Worm (Caenorhabditis elegans) whole organism, midembryonic: ENCODE data around the gene vha-12.
"Not testable (repeated sequence)": the region's sequence is repeated elsewhere in the genome, so short reads cannot be mapped to it uniquely, and the experiment has no call there.

Experiments
- T22C8.4 ChIP-seq: fragments of 200-800 bp; sonication (Bioruptor generic); IDR thresholded peaks from 2 replicates; pipeline ENCODE4 v1.3.6; 2022; ENCODE audit warnings: missing genetic modification characterization, missing compliant biosample characterization
- cog-1 ChIP-seq: sonication (generic microtip); optimal IDR thresholded peaks from 2 replicates; lab custom pipeline; 2016; ENCODE audit warnings: missing genetic modification characterization, missing compliant biosample characterization
- flt-1 ChIP-seq: fragments of 200-800 bp; sonication (Bioruptor generic); IDR thresholded peaks from 2 replicates; pipeline ENCODE4 v1.3.6; 2022; ENCODE audit warnings: missing genetic modification characterization, missing compliant biosample characterization
- klf-2 ChIP-seq: fragments of 200-800 bp; sonication (Bioruptor generic); conservative IDR thresholded peaks from 2 replicates; pipeline ENCODE4 v1.3.6; 2022; ENCODE audit warnings: missing genetic modification reagents, missing genetic modification characterization, missing compliant biosample characterization
- med-1 ChIP-seq: sonication (generic microtip); optimal IDR thresholded peaks from 2 replicates; lab custom pipeline; 2017; ENCODE audit warnings: missing genetic modification characterization, mild to moderate bottlenecking, missing compliant biosample characterization, antibody characterized with exemption, missing genetic modification reagents; ENCODE audit not compliant: insufficient read depth
- ref-1 ChIP-seq: fragments of 200-800 bp; sonication (Bioruptor generic); conservative IDR thresholded peaks from 2 replicates; pipeline ENCODE4 v1.3.6; 2022; ENCODE audit warnings: missing genetic modification reagents, missing genetic modification characterization, missing compliant biosample characterization
- tab-1 ChIP-seq: fragments of 200-800 bp; sonication (Bioruptor generic); IDR thresholded peaks from 2 replicates; pipeline ENCODE4 v1.3.6; 2022; ENCODE audit warnings: missing genetic modification characterization, missing compliant biosample characterization
- ztf-23 ChIP-seq: fragments of 200-800 bp; sonication (Bioruptor generic); IDR thresholded peaks from 2 replicates; pipeline ENCODE4 v1.3.6; 2022; ENCODE audit warnings: missing genetic modification reagents, missing genetic modification characterization, missing compliant biosample characterization
- ztf-29 ChIP-seq: fragments of 200-800 bp; sonication (Bioruptor generic); IDR thresholded peaks from 2 replicates; pipeline ENCODE4 v1.3.6; 2022; ENCODE audit warnings: missing genetic modification reagents, missing genetic modification characterization, missing compliant biosample characterization

Gene vha-12

DNA sequence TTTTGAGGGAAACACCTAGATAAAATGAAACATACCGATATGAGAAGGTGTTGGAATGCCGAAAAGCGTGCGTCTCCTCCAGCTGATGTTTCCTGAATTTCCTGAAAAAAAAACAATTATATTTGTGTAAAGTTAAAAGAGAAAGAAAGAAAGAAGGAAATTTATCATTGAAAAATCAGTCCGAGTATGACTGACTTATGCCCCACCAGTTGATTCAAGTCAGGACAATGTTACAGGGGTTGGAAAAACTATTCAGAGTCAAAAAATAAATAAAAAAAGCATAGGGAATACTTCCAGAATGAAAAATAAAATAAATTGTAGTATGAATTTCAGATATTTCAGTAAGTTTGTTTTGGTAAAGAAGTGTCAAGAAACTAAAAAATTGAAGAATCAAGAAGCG, 16.5 kb downstream of the vha-12 start, which contains the start of gene F20B6.9:
F20B6.9 (minus strand) TSS at position 101 of the 400 bp plus-strand sequence.
- TF ChIP-seq tab-1 (GFP tag; lab: Robert Waterston, UW); ztf-23 (GFP tag; lab: Robert Waterston, UW); med-1 (GFP tag; lab: Kevin White, UChicago): not testable (repeated sequence)

DNA sequence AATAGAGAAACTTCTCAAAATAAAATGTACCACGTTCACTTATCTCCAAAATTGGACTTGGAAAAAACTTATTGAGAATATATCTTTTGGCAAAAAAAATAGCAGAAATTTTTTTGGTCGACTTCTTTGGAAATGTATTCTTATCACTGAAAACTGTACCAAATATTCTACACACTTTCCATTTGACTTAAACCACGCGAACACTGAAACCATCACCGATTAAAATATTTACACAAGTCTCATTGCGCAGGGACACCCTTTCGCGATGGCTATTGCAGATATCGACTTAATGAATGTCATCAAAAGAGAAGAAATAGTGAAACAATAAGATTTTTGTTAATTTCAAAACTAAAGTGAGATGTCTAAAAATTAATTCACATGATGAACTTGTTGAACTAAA, 17.6 kb downstream of the vha-12 start:
- no peak for TF ChIP-seq T22C8.4
- no peak for TF ChIP-seq ztf-23 (GFP tag; lab: Robert Waterston, UW)
- no peak for TF ChIP-seq klf-2 (GFP tag; lab: Robert Waterston, UW)
- no peak for TF ChIP-seq ztf-29 (GFP tag; lab: Robert Waterston, UW)
- no peak for TF ChIP-seq tab-1 (GFP tag; lab: Robert Waterston, UW)
- no peak for TF ChIP-seq med-1 (GFP tag; lab: Kevin White, UChicago)
- TF ChIP-seq cog-1, result no peak
- TF ChIP-seq ref-1 (GFP tag; lab: Robert Waterston, UW), result no peak
- TF ChIP-seq flt-1 (GFP tag; lab: Robert Waterston, UW), result no peak

DNA sequence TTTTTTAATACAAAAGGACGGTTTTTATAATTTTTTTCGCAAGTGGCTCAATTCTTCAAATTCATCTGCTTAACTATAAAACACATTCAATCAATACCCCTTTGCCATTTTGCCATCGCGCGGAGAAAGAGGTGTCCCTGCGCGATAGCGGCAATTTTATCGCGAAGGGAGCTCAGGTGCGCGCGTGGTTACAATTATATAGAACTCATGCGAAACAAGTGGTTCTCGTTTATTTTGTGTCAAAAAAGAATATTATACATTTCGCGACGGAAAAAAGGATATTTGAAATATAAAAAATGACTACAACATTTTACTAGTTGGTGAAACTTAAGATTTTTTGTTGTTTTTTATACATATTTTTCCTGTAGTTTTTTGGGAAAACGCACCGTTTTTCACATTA, 18.2 kb downstream of the vha-12 start:
- TF ChIP-seq ztf-29 (GFP tag; lab: Robert Waterston, UW) (peak; percentile 53; the same call in 1 of the 2 replicates), med-1 (GFP tag; lab: Kevin White, UChicago) (peak; percentile 76), T22C8.4 (peak; percentile 100), klf-2 (GFP tag; lab: Robert Waterston, UW) (peak; percentile 76), cog-1 (peak; percentile 99), flt-1 (GFP tag; lab: Robert Waterston, UW) (peak; percentile 91), tab-1 (GFP tag; lab: Robert Waterston, UW) (peak; percentile 73; the same call in 1 of the 2 replicates), ztf-23 (GFP tag; lab: Robert Waterston, UW) (peak; percentile 92), ref-1 (GFP tag; lab: Robert Waterston, UW) (no peak)

DNA sequence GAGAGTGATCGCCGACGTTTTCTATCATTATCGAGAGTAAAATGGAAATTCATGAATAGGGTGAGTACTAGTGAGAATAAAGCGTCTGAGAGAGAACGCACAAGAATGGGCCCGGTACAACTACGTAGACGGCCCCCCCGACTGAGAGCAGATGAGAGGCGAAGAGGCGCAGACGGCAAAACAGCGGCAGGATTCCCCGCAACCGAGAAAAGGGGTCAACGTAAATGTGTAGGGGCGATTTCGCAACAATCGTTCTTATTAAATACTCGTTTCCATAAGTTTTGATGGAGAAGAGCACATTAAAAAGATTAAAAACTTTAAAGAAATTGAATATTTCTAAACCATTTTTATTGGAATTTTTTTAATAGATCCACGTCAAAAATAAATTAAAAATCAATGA, 23.7 kb downstream of the vha-12 start:
- TF ChIP-seq cog-1 (peak; percentile 21), ref-1 (GFP tag; lab: Robert Waterston, UW) (no peak)

DNA sequence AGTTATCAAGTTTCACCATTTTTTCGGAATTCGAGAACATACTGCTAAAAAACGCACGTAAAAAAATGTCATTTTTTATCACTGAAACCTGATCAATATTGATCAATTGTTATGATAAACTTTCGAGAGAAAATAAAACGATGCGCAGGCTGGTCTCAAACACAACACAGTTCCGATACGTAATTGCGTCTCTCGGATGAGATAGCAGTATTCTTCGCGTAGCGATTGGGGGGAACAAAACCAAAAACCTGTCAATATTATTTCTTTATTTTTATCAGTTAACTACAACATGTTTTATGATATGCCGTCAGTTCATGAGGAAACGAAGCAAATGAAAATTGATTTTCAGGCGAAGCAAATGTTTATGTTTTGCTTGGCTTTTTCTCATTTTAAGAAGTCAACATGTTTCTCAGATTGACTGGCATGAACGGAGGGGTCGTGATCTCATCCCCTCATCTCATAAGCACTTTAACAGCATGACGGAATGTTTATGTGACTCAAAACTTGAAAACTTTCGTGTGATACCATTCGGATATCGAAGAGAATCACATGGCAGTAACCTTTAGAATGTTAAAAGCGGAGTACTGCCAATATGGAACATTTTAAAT, 24.7 kb downstream of the vha-12 start:
- TF ChIP-seq cog-1, result no peak
- TF ChIP-seq ztf-23 (GFP tag; lab: Robert Waterston, UW), result no peak
- TF ChIP-seq T22C8.4, result no peak
- TF ChIP-seq med-1 (GFP tag; lab: Kevin White, UChicago), result no peak
- no peak for TF ChIP-seq klf-2 (GFP tag; lab: Robert Waterston, UW)
- TF ChIP-seq tab-1 (GFP tag; lab: Robert Waterston, UW), result no peak
- TF ChIP-seq ztf-29 (GFP tag; lab: Robert Waterston, UW), result no peak
- TF ChIP-seq ref-1 (GFP tag; lab: Robert Waterston, UW), result no peak
- TF ChIP-seq flt-1 (GFP tag; lab: Robert Waterston, UW), result no peak

DNA sequence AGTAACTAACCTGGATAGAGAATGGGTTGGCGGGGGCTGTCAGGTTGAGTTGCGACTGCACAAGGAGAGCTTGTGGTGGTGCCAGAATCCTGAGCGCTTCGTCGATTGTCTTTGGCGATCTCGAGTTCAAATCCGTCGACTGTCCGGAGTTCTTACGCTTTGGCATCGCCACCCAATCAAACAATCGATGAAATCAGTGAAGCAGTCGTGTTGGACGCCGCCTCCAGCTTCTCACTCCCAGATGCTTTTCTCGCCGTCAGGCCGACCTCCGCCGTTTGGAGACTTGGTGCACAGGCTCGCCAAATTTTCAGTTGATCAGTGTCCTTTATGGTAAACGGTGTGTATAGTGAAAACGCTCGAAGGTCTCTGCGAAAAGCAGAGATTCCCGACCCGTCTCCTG, 26.0 kb downstream of the vha-12 start, which contains the start of the genes F20B6.10 and hpk-1:
F20B6.10 (minus strand) TSS at position 303 of the 400 bp plus-strand sequence.
hpk-1 (minus strand) TSS at position 397 of the 400 bp plus-strand sequence.
- TF ChIP-seq flt-1 (GFP tag; lab: Robert Waterston, UW), result no peak
- no peak for TF ChIP-seq klf-2 (GFP tag; lab: Robert Waterston, UW)
- TF ChIP-seq ref-1 (GFP tag; lab: Robert Waterston, UW), result no peak
- no peak for TF ChIP-seq tab-1 (GFP tag; lab: Robert Waterston, UW)
- TF ChIP-seq ztf-23 (GFP tag; lab: Robert Waterston, UW), result no peak
- no peak for TF ChIP-seq cog-1
- no peak for TF ChIP-seq med-1 (GFP tag; lab: Kevin White, UChicago)
- TF ChIP-seq T22C8.4, result no peak
- no peak for TF ChIP-seq ztf-29 (GFP tag; lab: Robert Waterston, UW)

DNA sequence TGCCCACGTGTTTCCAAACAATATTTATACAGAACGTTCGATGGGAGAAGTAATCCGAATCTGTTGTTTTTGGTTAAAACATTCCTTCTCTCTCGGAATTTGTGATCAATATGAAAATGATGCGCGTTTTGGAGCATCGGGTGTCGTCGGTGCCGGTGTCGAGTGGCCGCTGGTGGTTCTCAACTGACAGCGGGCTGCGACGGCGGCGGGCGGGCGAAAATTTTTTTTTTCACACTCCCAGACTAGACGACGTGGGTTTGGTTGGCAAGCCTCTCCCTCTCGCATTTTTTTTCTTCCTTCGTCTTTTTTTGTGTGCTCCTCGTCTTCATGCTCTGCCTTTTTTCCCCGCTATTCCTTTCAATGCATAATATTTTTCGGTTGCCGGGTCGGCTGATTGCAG, 27.3 kb downstream of the vha-12 start, which contains the start of gene W01H2.2:
W01H2.2 (minus strand) TSS at position 285 of the 400 bp plus-strand sequence.
- no peak for TF ChIP-seq klf-2 (GFP tag; lab: Robert Waterston, UW)
- no peak for TF ChIP-seq cog-1
- TF ChIP-seq ztf-29 (GFP tag; lab: Robert Waterston, UW), result no peak
- no peak for TF ChIP-seq T22C8.4
- no peak for TF ChIP-seq flt-1 (GFP tag; lab: Robert Waterston, UW)
- TF ChIP-seq med-1 (GFP tag; lab: Kevin White, UChicago), result no peak
- no peak for TF ChIP-seq ztf-23 (GFP tag; lab: Robert Waterston, UW)
- TF ChIP-seq tab-1 (GFP tag; lab: Robert Waterston, UW), result no peak
- TF ChIP-seq ref-1 (GFP tag; lab: Robert Waterston, UW), result no peak

DNA sequence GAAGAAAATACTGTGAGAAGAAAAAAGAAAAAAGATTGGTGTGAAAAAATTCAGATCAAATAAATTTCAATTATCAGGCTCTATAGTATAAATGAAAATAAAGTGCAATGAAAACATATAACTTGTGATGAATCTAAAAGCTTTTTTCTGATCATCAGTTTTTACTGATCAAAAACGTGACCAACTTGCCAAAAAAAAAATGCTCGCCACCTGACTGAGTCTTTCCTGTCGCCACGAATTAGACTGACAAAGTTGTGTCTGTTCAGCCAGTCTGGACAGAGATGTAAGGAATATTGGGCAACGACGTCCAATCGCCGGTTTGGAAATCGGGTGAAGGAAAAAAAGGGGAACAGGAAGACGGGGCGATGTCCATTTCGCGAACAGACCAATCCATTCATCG, 28.6 kb downstream of the vha-12 start:
- TF ChIP-seq ztf-23 (GFP tag; lab: Robert Waterston, UW) (no peak), klf-2 (GFP tag; lab: Robert Waterston, UW) (no peak), T22C8.4 (no peak), tab-1 (GFP tag; lab: Robert Waterston, UW) (no peak), cog-1 (no peak), ref-1 (GFP tag; lab: Robert Waterston, UW) (no peak), flt-1 (GFP tag; lab: Robert Waterston, UW) (no peak), med-1 (GFP tag; lab: Kevin White, UChicago) (no peak), ztf-29 (GFP tag; lab: Robert Waterston, UW) (no peak)

DNA sequence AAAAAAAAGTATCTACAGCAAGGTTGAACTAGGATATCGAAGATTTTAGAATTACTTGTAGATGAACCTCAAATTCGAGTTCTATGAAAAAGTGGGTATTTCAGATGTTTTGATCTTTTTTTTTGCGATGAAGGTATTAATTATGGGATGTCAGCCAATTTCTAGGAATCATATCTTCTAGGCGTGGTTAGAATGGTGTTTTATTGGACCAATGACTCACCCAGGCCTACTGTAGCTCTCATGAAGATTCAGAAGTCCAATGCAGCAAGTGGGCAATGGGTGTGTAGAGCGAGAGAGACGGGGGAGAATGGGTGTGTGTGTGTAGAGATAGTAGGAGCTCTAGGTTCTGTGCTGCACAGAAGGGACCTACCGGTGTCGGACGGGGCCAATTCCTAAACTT, 31.3 kb downstream of the vha-12 start:
- TF ChIP-seq tab-1 (GFP tag; lab: Robert Waterston, UW), result no peak
- 0 out of 2 replicates have a peak, but pooled peaks have one; percentile 26 for TF ChIP-seq ztf-23 (GFP tag; lab: Robert Waterston, UW)
- TF ChIP-seq T22C8.4, result no peak
- TF ChIP-seq med-1 (GFP tag; lab: Kevin White, UChicago), result no peak
- TF ChIP-seq ref-1 (GFP tag; lab: Robert Waterston, UW), result no peak
- TF ChIP-seq flt-1 (GFP tag; lab: Robert Waterston, UW), result 0 out of 2 replicates have a peak, but pooled peaks have one; percentile 17
- TF ChIP-seq klf-2 (GFP tag; lab: Robert Waterston, UW), result no peak
- no peak for TF ChIP-seq ztf-29 (GFP tag; lab: Robert Waterston, UW)
